Fruit fly (Drosophila melanogaster) whole organism, embryonic: ENCODE measurements around the gene mask.

ENCODE experiments used
- Antp ChIP-seq: fragments of 200-800 bp; sonication (Bioruptor generic); optimal IDR thresholded peaks from 3 replicates; lab custom pipeline; 2016; ENCODE audit warnings: missing biosample characterization, missing genetic modification characterization
- BEAF-32 ChIP-seq: fragments of 200-800 bp; sonication (Bioruptor generic); optimal IDR thresholded peaks from 3 replicates; lab custom pipeline; 2017; ENCODE audit warnings: missing biosample characterization, missing genetic modification characterization, mild to moderate bottlenecking, moderate library complexity, missing genetic modification reagents
- CG13624 ChIP-seq: fragments of 200-800 bp; sonication (Bioruptor generic); optimal IDR thresholded peaks from 2 replicates; lab custom pipeline; 2016; ENCODE audit warnings: missing biosample characterization, missing genetic modification characterization
- CG14965 ChIP-seq: fragments of 200-800 bp; sonication (Bioruptor generic); optimal IDR thresholded peaks from 2 replicates; lab custom pipeline; 2016; ENCODE audit warnings: missing biosample characterization, missing genetic modification characterization, borderline replicate concordance
- CG15269 ChIP-seq: fragments of 200-800 bp; sonication (Bioruptor generic); optimal IDR thresholded peaks from 2 replicates; lab custom pipeline; 2018; ENCODE audit warnings: missing biosample characterization, mild to moderate bottlenecking, missing genetic modification characterization, moderate library complexity
- CG15601 ChIP-seq: fragments of 200-800 bp; sonication (Bioruptor generic); optimal IDR thresholded peaks from 3 replicates; lab custom pipeline; 2019; ENCODE audit warnings: missing biosample characterization, mild to moderate bottlenecking, missing genetic modification characterization, moderate library complexity
- CG16779 ChIP-seq: fragments of 200-800 bp; sonication (Bioruptor generic); IDR thresholded peaks from 2 replicates; pipeline ENCODE4 v1.3.6; 2022; ENCODE audit warnings: missing biosample characterization, missing genetic modification characterization
- CG17802 ChIP-seq: fragments of 200-800 bp; sonication (Bioruptor generic); optimal IDR thresholded peaks from 2 replicates; lab custom pipeline; 2018; ENCODE audit warnings: missing biosample characterization, mild to moderate bottlenecking, missing genetic modification characterization, moderate library complexity
- CG18476 ChIP-seq: fragments of 200-800 bp; sonication (Bioruptor generic); optimal IDR thresholded peaks from 2 replicates; lab custom pipeline; 2016; ENCODE audit warnings: missing biosample characterization, mild to moderate bottlenecking, missing genetic modification characterization
- CG4328 ChIP-seq: fragments of 200-800 bp; sonication (Bioruptor generic); optimal IDR thresholded peaks from 3 replicates; lab custom pipeline; 2017; ENCODE audit warnings: missing biosample characterization, missing genetic modification reagents, missing genetic modification characterization
- CG5953 ChIP-seq: fragments of 200-800 bp; sonication (Bioruptor generic); IDR thresholded peaks from 2 replicates; pipeline ENCODE4 v1.3.6; 2022; ENCODE audit warnings: missing biosample characterization, missing genetic modification characterization
- CG6654 ChIP-seq: fragments of 200-800 bp; sonication (Bioruptor generic); optimal IDR thresholded peaks from 2 replicates; lab custom pipeline; 2017; ENCODE audit warnings: missing biosample characterization, mild to moderate bottlenecking, missing genetic modification characterization
- CG6791 ChIP-seq: fragments of 200-800 bp; sonication (Bioruptor generic); IDR thresholded peaks from 3 replicates; pipeline ENCODE4 v1.3.6; 2022; ENCODE audit warnings: missing biosample characterization, missing genetic modification characterization; ENCODE audit not compliant: partially characterized antibody
- CG7928 ChIP-seq: fragments of 200-800 bp; sonication (Bioruptor generic); optimal IDR thresholded peaks from 2 replicates; lab custom pipeline; 2017; ENCODE audit warnings: missing biosample characterization, mild to moderate bottlenecking, missing genetic modification characterization
- CG8281 ChIP-seq: fragments of 200-800 bp; sonication (Bioruptor generic); optimal IDR thresholded peaks from 2 replicates; lab custom pipeline; 2018; ENCODE audit warnings: missing biosample characterization, mild to moderate bottlenecking, missing genetic modification characterization, moderate library complexity
- CG9876 ChIP-seq: fragments of 200-800 bp; sonication (Bioruptor generic); optimal IDR thresholded peaks from 2 replicates; lab custom pipeline; 2016; ENCODE audit warnings: missing biosample characterization, missing genetic modification characterization
- CG9932 ChIP-seq: fragments of 200-800 bp; sonication (Bioruptor generic); IDR thresholded peaks from 2 replicates; pipeline ENCODE4 v1.3.6; 2022; ENCODE audit warnings: missing biosample characterization, missing genetic modification characterization
- Doc2 ChIP-seq: fragments of 200-800 bp; sonication (Bioruptor generic); IDR thresholded peaks from 2 replicates; pipeline ENCODE4 v1.3.6; 2022; ENCODE audit warnings: missing biosample characterization, missing genetic modification characterization
- Fer1 ChIP-seq: fragments of 200-800 bp; sonication (Bioruptor generic); optimal IDR thresholded peaks from 2 replicates; lab custom pipeline; 2017; ENCODE audit warnings: missing biosample characterization, mild to moderate bottlenecking, missing genetic modification characterization
- Fer2 ChIP-seq: fragments of 200-800 bp; sonication (Bioruptor generic); optimal IDR thresholded peaks from 2 replicates; lab custom pipeline; 2018; ENCODE audit warnings: missing biosample characterization, mild to moderate bottlenecking, missing genetic modification characterization, moderate library complexity
- Gsc ChIP-seq: fragments of 200-800 bp; sonication (Bioruptor generic); IDR thresholded peaks from 2 replicates; pipeline ENCODE4 v1.3.6; 2022; ENCODE audit warnings: missing biosample characterization, missing genetic modification characterization
- H2.0 ChIP-seq: fragments of 200-800 bp; sonication (Bioruptor generic); IDR thresholded peaks from 2 replicates; pipeline ENCODE4 v1.3.6; 2022; ENCODE audit warnings: missing biosample characterization, missing genetic modification characterization
- HLH4C ChIP-seq: fragments of 200-800 bp; sonication (Bioruptor generic); IDR thresholded peaks from 3 replicates; pipeline ENCODE4 v1.3.6; 2022; ENCODE audit warnings: missing biosample characterization, missing genetic modification characterization; ENCODE audit not compliant: partially characterized antibody
- Jarid2 ChIP-seq: fragments of 200-800 bp; sonication (Bioruptor generic); optimal IDR thresholded peaks from 3 replicates; lab custom pipeline; 2017; ENCODE audit warnings: mild to moderate bottlenecking, missing biosample characterization, missing genetic modification reagents, missing genetic modification characterization
- Mad ChIP-seq: fragments of 200-800 bp; sonication (Bioruptor generic); optimal IDR thresholded peaks from 2 replicates; lab custom pipeline; 2016; ENCODE audit warnings: missing biosample characterization, missing genetic modification characterization
- Max ChIP-seq: fragments of 200-800 bp; sonication (Bioruptor generic); optimal IDR thresholded peaks from 2 replicates; lab custom pipeline; 2016; ENCODE audit warnings: missing biosample characterization, mild to moderate bottlenecking, missing genetic modification characterization
- Mrtf ChIP-seq: fragments of 200-800 bp; sonication (Bioruptor generic); IDR thresholded peaks from 3 replicates; pipeline ENCODE4 v1.3.6; 2022; ENCODE audit warnings: missing biosample characterization, missing genetic modification characterization
- NfI ChIP-seq: fragments of 200-800 bp; sonication (Bioruptor generic); optimal IDR thresholded peaks from 3 replicates; lab custom pipeline; 2018; ENCODE audit warnings: missing biosample characterization, mild to moderate bottlenecking, missing genetic modification characterization, moderate library complexity
- Oaz ChIP-seq: fragments of 200-800 bp; sonication (Bioruptor generic); IDR thresholded peaks from 2 replicates; pipeline ENCODE4 v1.3.6; 2022; ENCODE audit warnings: missing biosample characterization, missing genetic modification characterization
- Optix ChIP-seq: fragments of 200-800 bp; sonication (Bioruptor generic); IDR thresholded peaks from 3 replicates; pipeline ENCODE4 v1.3.6; 2022; ENCODE audit warnings: missing biosample characterization, missing genetic modification characterization
- Side ChIP-seq: fragments of 200-800 bp; sonication (Bioruptor generic); optimal IDR thresholded peaks from 2 replicates; lab custom pipeline; 2016; ENCODE audit warnings: missing biosample characterization, missing genetic modification characterization
- Sox100B ChIP-seq: fragments of 200-800 bp; sonication (Bioruptor generic); optimal IDR thresholded peaks from 3 replicates; lab custom pipeline; 2018; ENCODE audit warnings: missing biosample characterization, mild to moderate bottlenecking, missing genetic modification characterization
- Sox102F ChIP-seq: fragments of 200-800 bp; sonication (Bioruptor generic); optimal IDR thresholded peaks from 2 replicates; lab custom pipeline; 2018; ENCODE audit warnings: missing biosample characterization, mild to moderate bottlenecking, missing genetic modification characterization, moderate library complexity
- Sry-β ChIP-seq: fragments of 200-800 bp; sonication (Bioruptor generic); optimal IDR thresholded peaks from 2 replicates; lab custom pipeline; 2018; ENCODE audit warnings: missing biosample characterization, mild to moderate bottlenecking, missing genetic modification characterization, moderate library complexity
- TFAM ChIP-seq: fragments of 200-800 bp; sonication (Bioruptor generic); optimal IDR thresholded peaks from 2 replicates; lab custom pipeline; 2017; ENCODE audit warnings: missing biosample characterization, missing genetic modification characterization, inconsistent platforms
- Usf ChIP-seq: fragments of 200-800 bp; sonication (Bioruptor generic); optimal IDR thresholded peaks from 2 replicates; lab custom pipeline; 2017; ENCODE audit warnings: missing genotype, missing biosample characterization, missing genetic modification characterization
- ab ChIP-seq: fragments of 200-800 bp; sonication (Bioruptor generic); optimal IDR thresholded peaks from 2 replicates; lab custom pipeline; 2016; ENCODE audit warnings: missing biosample characterization, missing genetic modification characterization
- bowl ChIP-seq: fragments of 200-800 bp; sonication (Bioruptor generic); IDR thresholded peaks from 2 replicates; pipeline ENCODE4 v1.3.6; 2022; ENCODE audit warnings: missing biosample characterization, missing genetic modification characterization
- cato ChIP-seq: fragments of 200-800 bp; sonication (Bioruptor generic); optimal IDR thresholded peaks from 2 replicates; lab custom pipeline; 2016; ENCODE audit warnings: missing biosample characterization, missing genetic modification characterization, borderline replicate concordance
- da ChIP-seq: fragments of 200-800 bp; sonication (Bioruptor generic); optimal IDR thresholded peaks from 2 replicates; lab custom pipeline; 2016; ENCODE audit warnings: missing biosample characterization, missing genetic modification characterization
- dati ChIP-seq: fragments of 200-800 bp; sonication (Bioruptor generic); IDR thresholded peaks from 2 replicates; pipeline ENCODE4 v1.3.6; 2022; ENCODE audit warnings: missing biosample characterization, missing genetic modification characterization
- ewg ChIP-seq: fragments of 200-800 bp; sonication (Bioruptor generic); optimal IDR thresholded peaks from 3 replicates; lab custom pipeline; 2017; ENCODE audit warnings: mild to moderate bottlenecking, missing biosample characterization, missing genetic modification reagents, missing genetic modification characterization
- fru ChIP-seq: fragments of >200 bp; optimal IDR thresholded peaks from 2 replicates; lab custom pipeline; 2017
- hb ChIP-seq: fragments of 200-800 bp; sonication (Bioruptor generic); IDR thresholded peaks from 3 replicates; pipeline ENCODE4 v1.3.6; 2022; ENCODE audit warnings: missing biosample characterization, missing genetic modification characterization; ENCODE audit not compliant: partially characterized antibody
- ind ChIP-seq: fragments of 200-800 bp; sonication (Bioruptor generic); optimal IDR thresholded peaks from 3 replicates; lab custom pipeline; 2016; ENCODE audit warnings: missing biosample characterization, missing genetic modification characterization
- knrl ChIP-seq: fragments of 200-800 bp; sonication (Bioruptor generic); IDR thresholded peaks from 3 replicates; pipeline ENCODE4 v1.3.6; 2022; ENCODE audit warnings: missing biosample characterization, missing genetic modification characterization; ENCODE audit not compliant: partially characterized antibody
- nau ChIP-seq: fragments of 200-800 bp; sonication (Bioruptor generic); optimal IDR thresholded peaks from 3 replicates; lab custom pipeline; 2017; ENCODE audit warnings: missing biosample characterization, mild to moderate bottlenecking, missing genetic modification characterization, missing genetic modification reagents
- nerfin-2 ChIP-seq: fragments of 200-800 bp; sonication (Bioruptor generic); IDR thresholded peaks from 2 replicates; pipeline ENCODE4 v1.3.6; 2022; ENCODE audit warnings: missing biosample characterization, missing genetic modification characterization; ENCODE audit not compliant: partially characterized antibody
- onecut ChIP-seq: fragments of 200-800 bp; sonication (Bioruptor generic); IDR thresholded peaks from 2 replicates; pipeline ENCODE4 v1.3.6; 2022; ENCODE audit warnings: missing biosample characterization, missing genetic modification characterization
- sd ChIP-seq: fragments of 200-800 bp; sonication (Bioruptor generic); optimal IDR thresholded peaks from 3 replicates; lab custom pipeline; 2018; ENCODE audit warnings: missing biosample characterization, mild to moderate bottlenecking, missing genetic modification characterization, moderate library complexity
- trh ChIP-seq: fragments of 200-800 bp; sonication (Bioruptor generic); optimal IDR thresholded peaks from 2 replicates; lab custom pipeline; 2016; ENCODE audit warnings: missing biosample characterization, missing genetic modification characterization

Gene mask

DNA sequence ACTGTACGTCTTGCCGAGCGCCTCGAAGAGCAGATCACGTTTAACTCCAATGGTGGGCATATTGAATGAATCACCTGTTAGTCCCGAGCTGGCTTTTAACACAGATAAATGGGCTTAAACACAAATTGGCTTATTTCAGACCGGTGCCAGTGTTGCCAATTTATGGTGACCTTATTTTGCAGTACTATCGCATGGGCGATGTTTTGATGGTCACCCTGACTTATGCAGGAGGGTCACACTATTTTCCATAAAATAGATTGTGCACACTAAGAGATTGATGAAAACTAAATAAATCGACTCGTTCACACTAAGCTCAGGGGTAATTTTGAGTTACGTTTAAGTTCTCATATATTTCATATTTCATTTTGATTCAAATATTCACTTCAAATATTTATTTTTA lies 22.1 kb downstream of the mask start, which contains the start of gene beta-PheRS (continued):
- TF ChIP-seq HLH4C (GFP tag; lab: Robert Waterston, UW) = peak; percentile 84
- no peak for TF ChIP-seq dati (GFP tag; lab: Robert Waterston, UW)
- TF ChIP-seq CG15269 = no peak
- no peak for TF ChIP-seq CG4328 (GFP tag; lab: Kevin White, UChicago)
- TF ChIP-seq CG7928 (GFP tag; lab: Kevin White, UChicago) = no peak
- no peak for TF ChIP-seq da (GFP tag; lab: Kevin White, UChicago)
- TF ChIP-seq ab (GFP tag; lab: Kevin White, UChicago) = no peak
- no peak for TF ChIP-seq fru (lab: Kevin White, UChicago)
- TF ChIP-seq H2.0 = peak; percentile 55
- TF ChIP-seq Fer1 (GFP tag; lab: Kevin White, UChicago) = no peak
- TF ChIP-seq Mrtf (GFP tag; lab: Robert Waterston, UW) = peak; percentile 48; the same call in 1 of the 3 replicates
- TF ChIP-seq Max (GFP tag; lab: Kevin White, UChicago) = peak; percentile 73
- TF ChIP-seq Sry-β (GFP tag; lab: Kevin White, UChicago) = peak; percentile 70
- peak; percentile 74 for TF ChIP-seq Antp
- TF ChIP-seq Sox102F (GFP tag; lab: Kevin White, UChicago) = no peak
- TF ChIP-seq nerfin-2 (GFP tag; lab: Robert Waterston, UW) = peak; percentile 81
- no peak for TF ChIP-seq Gsc (GFP tag; lab: Robert Waterston, UW)
- TF ChIP-seq Usf (GFP tag; lab: Kevin White, UChicago) = peak; percentile 17
- peak; percentile 95 for TF ChIP-seq BEAF-32 (GFP tag; lab: Kevin White, UChicago)
- TF ChIP-seq CG17802 (tag; lab: Kevin White, UChicago) = peak; percentile 95
- no peak for TF ChIP-seq sd (tag; lab: Kevin White, UChicago)
- no peak for TF ChIP-seq CG16779 (GFP tag; lab: Robert Waterston, UW)
- no peak for TF ChIP-seq Doc2 (GFP tag; lab: Robert Waterston, UW)
- TF ChIP-seq Optix (GFP tag; lab: Robert Waterston, UW) = no peak
- TF ChIP-seq Fer2 (tag; lab: Kevin White, UChicago) = no peak
- TF ChIP-seq CG8281 (tag; lab: Kevin White, UChicago) = no peak
- no peak for TF ChIP-seq CG5953
- TF ChIP-seq CG13624 (GFP tag; lab: Kevin White, UChicago) = peak; percentile 64
- TF ChIP-seq CG6791 (GFP tag; lab: Robert Waterston, UW) = peak; percentile 96
- TF ChIP-seq CG18476 = peak; percentile 4
- TF ChIP-seq Oaz (GFP tag; lab: Robert Waterston, UW) = no peak
- no peak for TF ChIP-seq nau (GFP tag; lab: Kevin White, UChicago)
- peak; percentile 92 for TF ChIP-seq knrl (GFP tag; lab: Robert Waterston, UW)
- TF ChIP-seq CG9876 (GFP tag; lab: Kevin White, UChicago) = peak; percentile 67
- TF ChIP-seq trh (GFP tag; lab: Kevin White, UChicago) = no peak
- TF ChIP-seq bowl (GFP tag; lab: Robert Waterston, UW) = peak; percentile 40; the same call in 1 of the 2 replicates
- TF ChIP-seq Jarid2 (GFP tag; lab: Kevin White, UChicago) = no peak
- TF ChIP-seq onecut = 0 out of 2 replicates have a peak, but pooled peaks have one; percentile 8
- no peak for TF ChIP-seq CG6654
- TF ChIP-seq NfI (GFP tag; lab: Kevin White, UChicago) = peak; percentile 58
- peak; percentile 68 for TF ChIP-seq Mad (GFP tag; lab: Kevin White, UChicago)
- TF ChIP-seq ewg (GFP tag; lab: Kevin White, UChicago) = no peak
- no peak for TF ChIP-seq Sox100B (GFP tag; lab: Kevin White, UChicago)
- TF ChIP-seq TFAM = no peak
- TF ChIP-seq CG14965 (GFP tag; lab: Kevin White, UChicago) = no peak
- no peak for TF ChIP-seq ind (GFP tag; lab: Kevin White, UChicago)
- TF ChIP-seq CG9932 (GFP tag; lab: Robert Waterston, UW) = peak; percentile 86
- peak; percentile 64 for TF ChIP-seq Side (GFP tag; lab: Kevin White, UChicago)
- peak; percentile 78 for TF ChIP-seq hb (GFP tag; lab: Robert Waterston, UW)
- no peak for TF ChIP-seq CG15601 (tag; lab: Kevin White, UChicago)
- TF ChIP-seq cato (GFP tag; lab: Kevin White, UChicago) = peak; percentile 11
